Fruit fly (Drosophila melanogaster): ENCODE data around the gene CycH.

CycH gene

dm6 chr3L:21839720-21840641, 18.2 kb downstream of the CycH start (continued):
- TF ChIP-seq shn (GFP tag; optimal IDR thresholded peaks at IDR 0.05) (peak; percentile 90), Bteb2 (GFP tag; optimal IDR thresholded peaks at IDR 0.05) (peak; percentile 85), PHDP (tag; optimal IDR thresholded peaks at IDR 0.05) (peak; percentile 91), dimm (GFP tag; IDR thresholded peaks at IDR 0.05) (peak; percentile 62; the same call in 1 of the 2 replicates), ham (GFP tag; IDR thresholded peaks at IDR 0.05) (peak; percentile 67; the same call in 1 of the 2 replicates), CG12659 (GFP tag; optimal IDR thresholded peaks at IDR 0.05) (peak; percentile 95), CG9932 (GFP tag; IDR thresholded peaks at IDR 0.05) (peak; percentile 84), Hey (tag; optimal IDR thresholded peaks at IDR 0.05) (peak; percentile 50), CG11093 (GFP tag; IDR thresholded peaks at IDR 0.05) (peak; percentile 88), prd (optimal IDR thresholded peaks at IDR 0.05) (no peak), prd (GFP tag; IDR thresholded peaks at IDR 0.05) (peak; percentile 94), Ets97D (GFP tag; optimal IDR thresholded peaks at IDR 0.05) (peak; percentile 80), CG11723 (GFP tag; optimal IDR thresholded peaks at IDR 0.05) (peak; percentile 90), CG2712 (tag; optimal IDR thresholded peaks at IDR 0.05) (peak; percentile 95), sug (tag; optimal IDR thresholded peaks at IDR 0.05) (peak; percentile 100), D19B (GFP tag; optimal IDR thresholded peaks at IDR 0.05) (peak; percentile 86), MTF-1 (GFP tag; optimal IDR thresholded peaks at IDR 0.05; ENCODE audit: borderline replicate concordance) (peak; percentile 16), jigr1 (GFP tag; IDR thresholded peaks at IDR 0.05) (peak; percentile 89), CG8944 (GFP tag; optimal IDR thresholded peaks at IDR 0.05) (peak; percentile 82), CG8089 (GFP tag; optimal IDR thresholded peaks at IDR 0.05) (peak; percentile 84), C15 (GFP tag; IDR thresholded peaks at IDR 0.05) (peak; percentile 63; the same call in 2 of the 3 replicates), CG3407 (GFP tag; optimal IDR thresholded peaks at IDR 0.05) (peak; percentile 81), Nf-YA (GFP tag; IDR thresholded peaks at IDR 0.05) (peak; percentile 83), CG14860 (GFP tag; IDR thresholded peaks at IDR 0.05; ENCODE audit: partially characterized antibody) (peak; percentile 21; the same call in 1 of the 3 replicates), CG1832 (GFP tag; optimal IDR thresholded peaks at IDR 0.05) (no peak), NC2β (GFP tag; optimal IDR thresholded peaks at IDR 0.05) (peak; percentile 90), CG42726 (GFP tag; IDR thresholded peaks at IDR 0.05; ENCODE audit: partially characterized antibody) (no peak), ewg (GFP tag; optimal IDR thresholded peaks at IDR 0.05) (peak; percentile 83), scrt (GFP tag; optimal IDR thresholded peaks at IDR 0.05) (peak; percentile 85), wdn (GFP tag; IDR thresholded peaks at IDR 0.05) (peak; percentile 83), Dref (GFP tag; IDR thresholded peaks at IDR 0.05) (peak; percentile 48), ro (GFP tag; IDR thresholded peaks at IDR 0.05) (peak; percentile 68), hkb (optimal IDR thresholded peaks at IDR 0.05) (peak; percentile 1), hkb (GFP tag; IDR thresholded peaks at IDR 0.05) (peak; percentile 94), br (optimal IDR thresholded peaks at IDR 0.05) (no peak), pfk (GFP tag; optimal IDR thresholded peaks at IDR 0.05) (peak; percentile 14), CG32532 (GFP tag; IDR thresholded peaks at IDR 0.05) (peak; percentile 89), Side (GFP tag; optimal IDR thresholded peaks at IDR 0.05) (peak; percentile 89), Dip2 (GFP tag; IDR thresholded peaks at IDR 0.05) (peak; percentile 66; the same call in 1 of the 2 replicates), sens (GFP tag) (peak; percentile 99), stwl (tag; optimal IDR thresholded peaks at IDR 0.05) (peak; percentile 3), Drgx (GFP tag; IDR thresholded peaks at IDR 0.05) (peak; percentile 93), Mes4 (GFP tag; optimal IDR thresholded peaks at IDR 0.05) (peak; percentile 92), Kr (GFP tag; optimal IDR thresholded peaks at IDR 0.05) (no peak), chif (GFP tag; optimal IDR thresholded peaks at IDR 0.05) (peak; percentile 87 to 92), zfh1 (GFP tag; IDR thresholded peaks at IDR 0.05) (peak; percentile 94), Max (GFP tag; optimal IDR thresholded peaks at IDR 0.05) (peak; percentile 97), CG13775 (GFP tag; optimal IDR thresholded peaks at IDR 0.05) (peak; percentile 92), E2f1 (GFP tag; IDR thresholded peaks at IDR 0.05) (peak; percentile 91), CG6654 (GFP tag; optimal IDR thresholded peaks at IDR 0.05) (peak; percentile 84)

All from whole organism, embryonic.